Worm (Caenorhabditis elegans): Measurements from ENCODE around the gene D1086.18.

The D1086.18 gene

ce11 chrV:14063980-14064379 is 21.7 kb upstream of the D1086.18 start:
- no peak for TF ChIP-seq R02D3.7 (tag; optimal IDR thresholded peaks at IDR 0.05)
- TF ChIP-seq daf-12 (tag; optimal IDR thresholded peaks at IDR 0.05), result no peak
- no peak for TF ChIP-seq skn-1 (tag; optimal IDR thresholded peaks at IDR 0.05)
- TF ChIP-seq ama-1 (optimal IDR thresholded peaks at IDR 0.05), result no peak
- peak; percentile 90 for TF ChIP-seq nfya-1 (tag; optimal IDR thresholded peaks at IDR 0.05; ENCODE audit: insufficient read depth)

- TF ChIP-seq egl-27 (tag; optimal IDR thresholded peaks at IDR 0.05) (no peak), egl-5 (tag; optimal IDR thresholded peaks at IDR 0.05) (no peak), hmg-11 (tag; optimal IDR thresholded peaks at IDR 0.05) (no peak), eor-1 (tag; optimal IDR thresholded peaks at IDR 0.05) (no peak), snpc-4 (tag; optimal IDR thresholded peaks at IDR 0.05) (no peak), ztf-11 (tag; optimal IDR thresholded peaks at IDR 0.05) (no peak), nhr-237 (tag; optimal IDR thresholded peaks at IDR 0.05) (no peak)
Measured at ce11 chrV:14064422-14064821, 21.3 kb upstream of the D1086.18 start, which contains the start of gene D1086.21. Gene D1086.21, plus strand, starts transcription at chrV:14064722.

- no peak for TF ChIP-seq mdl-1 (tag; optimal IDR thresholded peaks at IDR 0.05)
- TF ChIP-seq ztf-11 (tag; optimal IDR thresholded peaks at IDR 0.05), result no peak
- TF ChIP-seq jun-1 (tag; optimal IDR thresholded peaks at IDR 0.05), result no peak
- TF ChIP-seq ceh-28 (tag; optimal IDR thresholded peaks at IDR 0.05), result no peak
Measured at ce11 chrV:14067816-14068296, 17.8 kb upstream of the D1086.18 start, which contains the start of gene D1086.17. Gene D1086.17, plus strand, starts transcription at chrV:14067866.

- no peak for TF ChIP-seq lsy-12 (tag; optimal IDR thresholded peaks at IDR 0.05)
- TF ChIP-seq R02D3.7 (tag; optimal IDR thresholded peaks at IDR 0.05), result no peak
- no peak for TF ChIP-seq tbx-2 (tag; optimal IDR thresholded peaks at IDR 0.05)
- no peak for TF ChIP-seq snpc-4 (tag; optimal IDR thresholded peaks at IDR 0.05)
- no peak for TF ChIP-seq elt-3 (tag; optimal IDR thresholded peaks at IDR 0.05)
- TF ChIP-seq ztf-11 (tag; optimal IDR thresholded peaks at IDR 0.05), result no peak
- no peak for TF ChIP-seq nhr-11 (tag; optimal IDR thresholded peaks at IDR 0.05)
- TF ChIP-seq nhr-25 (tag; optimal IDR thresholded peaks at IDR 0.05), result no peak
- no peak for TF ChIP-seq fkh-2 (tag; optimal IDR thresholded peaks at IDR 0.05)
- no peak for TF ChIP-seq nhr-67 (tag; optimal IDR thresholded peaks at IDR 0.05)
- TF ChIP-seq aly-2 (tag; optimal IDR thresholded peaks at IDR 0.05), result no peak
- TF ChIP-seq nhr-76 (tag; optimal IDR thresholded peaks at IDR 0.05), result no peak
- TF ChIP-seq nhr-43 (tag; optimal IDR thresholded peaks at IDR 0.05; ENCODE audit: poor library complexity, severe bottlenecking), result no peak
- no peak for TF ChIP-seq nfya-1 (tag; optimal IDR thresholded peaks at IDR 0.05; ENCODE audit: insufficient read depth)
- TF ChIP-seq skn-1 (tag; optimal IDR thresholded peaks at IDR 0.05), result no peak
- no peak for TF ChIP-seq nhr-23 (tag; optimal IDR thresholded peaks at IDR 0.05)
- TF ChIP-seq pha-4 (tag; optimal IDR thresholded peaks at IDR 0.05), result no peak
Measured at ce11 chrV:14069899-14070298, 15.8 kb upstream of the D1086.18 start.

- TF ChIP-seq nhr-237 (tag; optimal IDR thresholded peaks at IDR 0.05), result no peak
- TF ChIP-seq nhr-23 (tag; optimal IDR thresholded peaks at IDR 0.05), result no peak
- TF ChIP-seq lin-39 (tag; optimal IDR thresholded peaks at IDR 0.05), result no peak
- TF ChIP-seq sea-2 (GFP tag; optimal IDR thresholded peaks at IDR 0.05), result no peak
- no peak for TF ChIP-seq egl-27 (tag; optimal IDR thresholded peaks at IDR 0.05)
- no peak for TF ChIP-seq R02D3.7 (tag; optimal IDR thresholded peaks at IDR 0.05)
- no peak for TF ChIP-seq nhr-12 (tag; optimal IDR thresholded peaks at IDR 0.05)
- TF ChIP-seq nhr-28 (tag; optimal IDR thresholded peaks at IDR 0.05), result no peak
- no peak for TF ChIP-seq ztf-4 (tag; optimal IDR thresholded peaks at IDR 0.05)
- TF ChIP-seq unc-62 (GFP tag; optimal IDR thresholded peaks at IDR 0.05), result no peak
- TF ChIP-seq daf-12 (tag; optimal IDR thresholded peaks at IDR 0.05), result no peak
- no peak for TF ChIP-seq ceh-9 (tag; optimal IDR thresholded peaks at IDR 0.05)
- TF ChIP-seq nhr-11 (tag; optimal IDR thresholded peaks at IDR 0.05), result no peak
- TF ChIP-seq elt-1 (tag; optimal IDR thresholded peaks at IDR 0.05), result no peak
- no peak for TF ChIP-seq hmg-11 (tag; optimal IDR thresholded peaks at IDR 0.05)
- TF ChIP-seq elt-2 (tag; optimal IDR thresholded peaks at IDR 0.05), result no peak
Measured at ce11 chrV:14074160-14074559, 11.5 kb upstream of the D1086.18 start, which contains the start of gene D1086.11. Gene D1086.11, plus strand, starts transcription at chrV:14074460.
